Worm (Caenorhabditis elegans) whole organism, L2 larva: ENCODE data around the gene C39B5.14.

Experiments
- C34F6.9 ChIP-seq: fragments of 150-350 bp; optimal IDR thresholded peaks from 2 replicates; lab custom pipeline; 2014; ENCODE audit warnings: missing biosample characterization, missing genetic modification characterization
- F13H6.1 ChIP-seq: sonication (generic microtip); optimal IDR thresholded peaks from 2 replicates; lab custom pipeline; 2016; ENCODE audit warnings: missing genetic modification characterization, missing compliant biosample characterization
- Y55F3AM.14 ChIP-seq: fragments of 200-800 bp; sonication (Bioruptor generic); optimal IDR thresholded peaks from 2 replicates; lab custom pipeline; 2018; ENCODE audit warnings: mild to moderate bottlenecking, missing genetic modification characterization, missing compliant biosample characterization
- ZK546.5 ChIP-seq: sonication (generic microtip); optimal IDR thresholded peaks from 2 replicates; lab custom pipeline; 2017; ENCODE audit warnings: missing biosample characterization, missing genetic modification characterization
- alr-1 ChIP-seq: fragments of 150-350 bp; optimal IDR thresholded peaks from 2 replicates; lab custom pipeline; 2014; ENCODE audit warnings: missing biosample characterization, missing genetic modification characterization
- blmp-1 ChIP-seq: sonication (generic microtip); optimal IDR thresholded peaks from 2 replicates; lab custom pipeline; 2017; ENCODE audit warnings: missing genetic modification characterization, mild to moderate bottlenecking, missing compliant biosample characterization, antibody characterized with exemption, moderate library complexity; ENCODE audit not compliant: insufficient read depth
- ceh-82 ChIP-seq: fragments of 150-350 bp; optimal IDR thresholded peaks from 2 replicates; lab custom pipeline; 2014; ENCODE audit warnings: missing biosample characterization, missing genetic modification characterization
- dmd-4 ChIP-seq: sonication (generic microtip); optimal IDR thresholded peaks from 2 replicates; lab custom pipeline; 2017; ENCODE audit warnings: missing biosample characterization, missing genetic modification characterization
- elt-1 ChIP-seq: fragments of 150-350 bp; optimal IDR thresholded peaks from 2 replicates; lab custom pipeline; 2014; ENCODE audit warnings: missing biosample characterization, missing genetic modification characterization
- fos-1 ChIP-seq: fragments of 150-350 bp; optimal IDR thresholded peaks from 2 replicates; lab custom pipeline; 2014; ENCODE audit warnings: missing biosample characterization, missing genetic modification characterization
- gmeb-1 ChIP-seq: fragments of 150-350 bp; optimal IDR thresholded peaks from 2 replicates; lab custom pipeline; 2014; ENCODE audit warnings: missing biosample characterization, missing genetic modification characterization
- mab-5 ChIP-seq: fragments of 150-350 bp; optimal IDR thresholded peaks from 2 replicates; lab custom pipeline; 2014; ENCODE audit warnings: missing biosample characterization, missing genetic modification characterization
- mdl-1 ChIP-seq, 2 experiments: fragments of 150-350 bp in 1 of 2; sonication (generic microtip) in 1 of 2; optimal IDR thresholded peaks; 2 replicates each; lab custom pipeline; 2017; ENCODE audit warnings: missing biosample characterization in 2 of 2, missing genetic modification characterization in 2 of 2
- nhr-10 ChIP-seq: sonication (generic microtip); optimal IDR thresholded peaks from 2 replicates; lab custom pipeline; 2017; ENCODE audit warnings: missing biosample characterization, missing genetic modification characterization
- nhr-11 ChIP-seq: fragments of 150-350 bp; optimal IDR thresholded peaks from 2 replicates; lab custom pipeline; 2014; ENCODE audit warnings: missing biosample characterization, missing genetic modification characterization
- nhr-12 ChIP-seq: fragments of 150-350 bp; optimal IDR thresholded peaks from 2 replicates; lab custom pipeline; 2014; ENCODE audit warnings: missing biosample characterization, missing genetic modification characterization
- nhr-129 ChIP-seq: fragments of 150-350 bp; optimal IDR thresholded peaks from 2 replicates; lab custom pipeline; 2014; ENCODE audit warnings: missing biosample characterization, missing genetic modification characterization
- nhr-6 ChIP-seq: fragments of 150-350 bp; optimal IDR thresholded peaks from 2 replicates; lab custom pipeline; 2014; ENCODE audit warnings: missing biosample characterization, missing genetic modification characterization
- peb-1 ChIP-seq: fragments of 150-350 bp; optimal IDR thresholded peaks from 2 replicates; lab custom pipeline; 2014; ENCODE audit warnings: missing biosample characterization, missing genetic modification characterization
- skn-1 ChIP-seq: sonication (generic microtip); optimal IDR thresholded peaks from 2 replicates; lab custom pipeline; 2017; ENCODE audit warnings: missing biosample characterization, missing genetic modification characterization
- sma-3 ChIP-seq: sonication (generic microtip); optimal IDR thresholded peaks from 2 replicates; lab custom pipeline; 2016; ENCODE audit warnings: missing genetic modification reagents, missing genetic modification characterization, missing compliant biosample characterization
- sma-9 ChIP-seq, 2 experiments: fragments of 150-350 bp in 1 of 2; sonication (generic microtip) in 1 of 2; optimal IDR thresholded peaks; 2 replicates each; lab custom pipeline; 2014 to 2016; ENCODE audit warnings: missing genetic modification characterization in 2 of 2, mild to moderate bottlenecking in 1 of 2, missing biosample characterization in 1 of 2, missing compliant biosample characterization in 1 of 2, missing genetic modification reagents in 1 of 2, moderate library complexity in 1 of 2
- snpc-4 ChIP-seq: fragments of 150-350 bp; optimal IDR thresholded peaks from 2 replicates; lab custom pipeline; 2014; ENCODE audit warnings: missing biosample characterization, missing genetic modification characterization
- unc-62 ChIP-seq: fragments of 150-350 bp; optimal IDR thresholded peaks from 2 replicates; lab custom pipeline; 2014; ENCODE audit warnings: missing biosample characterization, missing genetic modification reagents, missing genetic modification characterization
- zag-1 ChIP-seq: fragments of 150-350 bp; optimal IDR thresholded peaks from 2 replicates; lab custom pipeline; 2014; ENCODE audit warnings: missing biosample characterization, missing genetic modification characterization
- ztf-1 ChIP-seq: fragments of 200-800 bp; sonication (Bioruptor generic); conservative IDR thresholded peaks from 2 replicates; pipeline ENCODE4 v1.3.6; 2022; ENCODE audit warnings: missing genetic modification characterization, missing compliant biosample characterization
- ztf-11 ChIP-seq: sonication (generic microtip); optimal IDR thresholded peaks from 2 replicates; lab custom pipeline; 2017; ENCODE audit warnings: missing biosample characterization, missing genetic modification characterization
- ztf-4 ChIP-seq: fragments of 150-350 bp; optimal IDR thresholded peaks from 2 replicates; lab custom pipeline; 2014; ENCODE audit warnings: missing biosample characterization, missing genetic modification characterization

The C39B5.14 gene

DNA sequence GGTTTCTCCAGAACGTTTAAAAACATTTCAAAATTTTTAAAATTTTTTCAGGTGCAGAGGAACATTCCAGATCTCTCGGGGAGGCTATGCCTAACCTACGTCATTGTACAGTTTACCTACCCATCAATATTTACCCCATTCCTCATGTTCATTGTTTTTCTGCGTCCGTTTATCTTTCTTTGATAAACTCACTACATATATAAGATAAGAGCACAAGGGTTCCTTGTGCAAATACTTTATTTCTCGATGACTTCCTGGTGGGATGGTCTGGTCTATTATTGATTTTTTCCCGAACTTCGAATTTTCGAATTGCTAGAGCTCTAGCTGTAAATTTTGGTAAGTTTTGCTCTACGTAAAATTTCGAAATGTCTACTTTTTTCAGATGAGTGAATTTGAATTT lies 22.2 kb downstream of the C39B5.14 start:
- TF ChIP-seq elt-1 (tag; lab: Kevin White, UChicago): no peak
- TF ChIP-seq nhr-11 (tag; lab: Kevin White, UChicago): no peak
- TF ChIP-seq nhr-12 (tag; lab: Kevin White, UChicago): no peak
- TF ChIP-seq peb-1 (tag; lab: Kevin White, UChicago): no peak
- no peak for TF ChIP-seq snpc-4 (tag; lab: Kevin White, UChicago)
- no peak for TF ChIP-seq fos-1 (tag; lab: Kevin White, UChicago)

DNA sequence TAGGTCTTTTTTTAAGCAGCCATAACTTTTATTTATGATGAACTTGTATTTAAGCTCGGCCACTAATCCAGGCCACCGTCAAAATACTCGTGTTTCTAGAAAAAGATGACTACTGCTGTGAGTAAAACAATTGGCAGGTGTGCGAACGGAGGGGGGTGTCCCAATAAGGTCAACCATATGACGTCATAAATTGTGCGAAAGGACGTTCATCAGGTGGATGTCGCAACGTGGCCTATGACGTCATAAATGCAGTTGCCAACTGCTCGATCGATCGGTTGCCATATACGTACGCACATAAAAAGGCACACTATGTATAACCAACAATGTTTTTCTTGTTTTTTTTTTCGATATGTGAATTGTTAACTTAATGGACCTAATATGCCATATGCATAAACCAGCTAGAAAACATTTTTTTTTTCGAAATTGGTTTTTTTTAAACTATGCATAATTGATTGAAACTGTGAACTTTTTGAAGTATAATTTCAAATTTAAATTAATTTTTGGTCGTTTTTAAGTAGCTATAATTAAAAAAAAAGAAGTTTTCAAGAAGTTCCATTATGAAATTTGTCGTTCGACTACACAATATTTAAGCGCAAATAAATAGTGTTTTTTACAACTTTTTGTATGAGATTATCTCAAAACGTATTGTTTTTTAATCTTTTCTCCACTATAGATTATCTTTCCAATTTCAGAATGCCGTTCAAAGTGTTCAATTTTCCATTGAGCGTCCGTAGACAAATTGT lies 23.1 kb downstream of the C39B5.14 start, which contains the start of gene C39B5.2:
C39B5.2 (plus strand) TSS at position 693 of the 743 bp plus-strand sequence.
- TF ChIP-seq nhr-12 (tag; lab: Kevin White, UChicago): no peak

DNA sequence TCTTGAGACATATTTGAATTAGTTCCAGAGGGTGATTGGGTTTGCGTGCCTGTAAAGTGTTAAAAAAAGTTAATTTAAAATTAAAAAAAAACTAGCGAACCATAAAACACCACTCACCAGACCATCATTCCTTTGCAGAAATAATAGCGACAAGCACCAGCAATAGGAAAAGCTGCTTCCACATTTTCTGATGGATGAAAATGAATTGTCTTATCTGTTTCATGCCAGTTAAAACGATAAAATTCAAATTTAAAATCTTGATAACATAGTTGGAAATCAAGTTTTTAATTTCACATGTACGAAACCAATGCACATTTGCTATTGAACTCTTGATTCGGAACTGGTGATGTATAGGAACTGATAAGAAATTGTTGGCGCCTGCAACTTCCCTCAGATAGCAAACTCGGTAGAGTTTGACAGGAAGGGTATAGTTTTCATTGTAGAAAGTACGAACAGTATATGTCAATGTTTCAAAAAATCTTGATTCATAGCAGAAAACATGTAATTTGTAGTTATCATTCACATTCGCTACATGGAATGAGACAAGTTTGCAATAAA lies 28.4 kb downstream of the C39B5.14 start, which contains the start of gene C39B5.10:
C39B5.10 (minus strand) TSS at position 51 of the 558 bp plus-strand sequence.
- TF ChIP-seq dmd-4 (tag; lab: Kevin White, UChicago): no peak
- TF ChIP-seq fos-1 (tag; lab: Kevin White, UChicago): peak; percentile 89
- no peak for TF ChIP-seq sma-3 (GFP tag; lab: Kevin White, UChicago)
- no peak for TF ChIP-seq ztf-11 (tag; lab: Kevin White, UChicago)

DNA sequence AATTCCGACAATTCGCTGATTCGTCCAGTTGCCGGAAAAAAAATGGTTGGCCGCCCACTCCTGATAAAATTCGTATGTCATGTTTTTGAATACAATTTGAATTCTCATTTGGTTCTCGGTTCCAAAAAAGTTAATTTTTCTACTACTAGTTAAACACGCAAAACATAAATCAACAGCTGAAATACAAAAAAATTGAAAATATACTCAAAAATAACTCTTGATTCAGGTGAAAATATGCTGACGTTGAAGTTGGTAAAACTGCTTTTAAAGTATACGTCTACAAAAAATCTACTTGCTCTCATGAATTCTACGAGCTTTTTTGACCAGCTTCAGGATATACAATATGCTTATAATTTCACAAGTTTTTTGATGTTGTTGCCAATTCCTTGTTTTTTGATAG lies 29.3 kb downstream of the C39B5.14 start, which contains the start of gene srz-56:
srz-56 (plus strand) TSS at position 301 of the 400 bp plus-strand sequence.
- no peak for TF ChIP-seq ztf-4 (tag; lab: Kevin White, UChicago)
- TF ChIP-seq ZK546.5: no peak
- TF ChIP-seq nhr-129 (tag; lab: Kevin White, UChicago): no peak
- TF ChIP-seq alr-1: no peak
- no peak for TF ChIP-seq unc-62 (GFP tag; lab: Kevin White, UChicago)
- TF ChIP-seq ceh-82: no peak
- TF ChIP-seq Y55F3AM.14 (GFP tag; lab: Kevin White, UChicago): no peak

DNA sequence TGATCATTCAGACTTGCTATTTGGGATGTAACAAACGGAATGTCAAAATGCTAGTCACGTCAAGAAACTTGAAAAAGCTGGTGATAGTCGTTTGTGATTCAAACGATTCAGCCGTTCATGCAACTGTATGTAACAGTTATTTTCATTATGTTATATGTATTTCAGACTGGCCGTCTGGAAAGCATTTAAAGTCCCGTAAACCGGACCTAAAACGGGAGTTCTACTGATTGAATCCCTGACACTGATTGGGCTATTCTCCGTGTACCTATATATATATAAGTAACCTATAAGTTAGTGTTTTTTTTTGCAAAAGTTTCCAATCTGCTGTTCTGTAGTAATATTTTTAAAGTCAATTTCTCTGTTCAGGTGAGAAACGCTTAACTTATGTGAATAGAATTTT lies 32.4 kb downstream of the C39B5.14 start:
- TF ChIP-seq gmeb-1 (tag; lab: Kevin White, UChicago) (no peak), mdl-1 (tag; optimal IDR thresholded peaks at IDR 0.05; lab: Kevin White, UChicago) (no peak), ZK546.5 (no peak), F13H6.1 (tag; lab: Kevin White, UChicago) (no peak), ztf-11 (tag; lab: Kevin White, UChicago) (no peak), ceh-82 (no peak), C34F6.9 (tag; lab: Kevin White, UChicago) (no peak), sma-9 (GFP tag; optimal IDR thresholded peaks at IDR 0.05; lab: Kevin White, UChicago) (no peak), sma-9 (tag; optimal IDR thresholded peaks at IDR 0.05; lab: Kevin White, UChicago) (no peak), blmp-1 (no peak), sma-3 (GFP tag; lab: Kevin White, UChicago) (no peak), nhr-6 (tag; lab: Kevin White, UChicago) (no peak), ztf-1 (GFP tag; lab: Robert Waterston, UW) (no peak)

DNA sequence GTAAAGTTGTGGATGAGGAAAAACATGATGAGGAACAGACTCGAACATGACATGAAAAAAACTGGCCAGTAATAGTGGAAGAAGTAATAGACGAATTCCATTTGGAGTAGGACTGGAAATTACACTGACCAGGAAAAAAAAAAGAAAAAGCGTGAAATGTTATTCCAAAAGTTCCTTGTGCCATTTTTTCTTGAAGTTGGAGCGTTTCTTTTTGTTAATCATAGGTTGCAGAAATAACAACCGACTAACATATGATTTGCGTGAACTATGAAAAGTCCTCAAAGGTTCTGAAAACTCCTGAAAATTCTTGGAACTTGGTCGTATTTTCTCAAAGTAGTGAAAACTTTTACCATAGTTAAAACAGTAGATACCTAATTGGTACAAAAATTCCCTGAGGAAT lies 34.5 kb downstream of the C39B5.14 start, which contains the start of gene srd-67:
srd-67 (minus strand) TSS at position 101 of the 400 bp plus-strand sequence.
- TF ChIP-seq ZK546.5 (no peak), nhr-12 (tag; lab: Kevin White, UChicago) (no peak), ceh-82 (no peak), Y55F3AM.14 (GFP tag; lab: Kevin White, UChicago) (no peak), fos-1 (tag; lab: Kevin White, UChicago) (no peak), zag-1 (tag; lab: Kevin White, UChicago) (no peak), mab-5 (tag; lab: Kevin White, UChicago) (no peak), F13H6.1 (tag; lab: Kevin White, UChicago) (no peak), skn-1 (tag; lab: Kevin White, UChicago) (no peak), nhr-129 (tag; lab: Kevin White, UChicago) (no peak), nhr-10 (tag; lab: Kevin White, UChicago) (no peak)
